Fruit fly (Drosophila melanogaster) whole organism, adult: ENCODE measurements around the gene Ino80.

ENCODE experiments used
- Hr96 ChIP-seq: fragments of 200-800 bp; sonication (Bioruptor generic); optimal IDR thresholded peaks from 2 replicates; lab custom pipeline; 2016; ENCODE audit warnings: missing biosample characterization, missing genetic modification characterization
- bab1 ChIP-seq: fragments of 200-800 bp; sonication (Bioruptor generic); optimal IDR thresholded peaks from 3 replicates; lab custom pipeline; 2019; ENCODE audit warnings: missing biosample characterization, mild to moderate bottlenecking, missing genetic modification characterization, moderate library complexity
- cnc ChIP-seq, 2 experiments: fragments of >200 bp; optimal IDR thresholded peaks; 2 replicates each; lab custom pipeline; 2017
- ovo ChIP-seq: fragments of 200-800 bp; sonication (Bioruptor generic); optimal IDR thresholded peaks from 2 replicates; lab custom pipeline; 2016; ENCODE audit warnings: missing biosample characterization, missing genetic modification characterization
- pad ChIP-seq: fragments of 200-800 bp; sonication (Bioruptor generic); optimal IDR thresholded peaks from 3 replicates; lab custom pipeline; 2017; ENCODE audit warnings: missing biosample characterization, missing genetic modification characterization, mild to moderate bottlenecking, moderate library complexity, missing genetic modification reagents

DNA sequence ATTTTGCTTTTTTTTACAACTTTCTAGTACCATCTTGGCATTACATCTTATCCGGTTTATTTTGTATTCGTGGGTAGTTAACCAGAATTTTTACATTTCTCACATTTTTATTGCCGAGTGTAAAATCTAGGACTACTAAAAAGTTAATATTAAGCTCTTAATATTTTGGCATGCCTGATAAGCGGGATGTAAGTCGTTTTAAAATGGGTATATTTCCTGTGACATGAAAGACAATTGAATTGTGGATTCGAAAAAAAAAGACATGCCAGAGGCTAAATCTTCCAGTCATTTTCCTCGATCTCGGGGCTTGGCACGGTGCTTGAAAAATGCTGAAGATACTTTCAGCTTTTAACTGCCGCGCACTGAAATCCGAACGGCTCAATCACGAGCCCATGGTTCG is 25.8 kb downstream of the Ino80 start, which contains the start of gene CG31245:
- TF ChIP-seq ovo (GFP tag; lab: Kevin White, UChicago), result no peak
- no peak for TF ChIP-seq cnc (optimal IDR thresholded peaks at IDR 0.05; lab: Kevin White, UChicago)
- no peak for TF ChIP-seq bab1
- no peak for TF ChIP-seq Hr96
- no peak for TF ChIP-seq pad (GFP tag; lab: Kevin White, UChicago)
